Worm (Caenorhabditis elegans): Measurements from ENCODE around the gene Y73C8B.9.

DNA sequence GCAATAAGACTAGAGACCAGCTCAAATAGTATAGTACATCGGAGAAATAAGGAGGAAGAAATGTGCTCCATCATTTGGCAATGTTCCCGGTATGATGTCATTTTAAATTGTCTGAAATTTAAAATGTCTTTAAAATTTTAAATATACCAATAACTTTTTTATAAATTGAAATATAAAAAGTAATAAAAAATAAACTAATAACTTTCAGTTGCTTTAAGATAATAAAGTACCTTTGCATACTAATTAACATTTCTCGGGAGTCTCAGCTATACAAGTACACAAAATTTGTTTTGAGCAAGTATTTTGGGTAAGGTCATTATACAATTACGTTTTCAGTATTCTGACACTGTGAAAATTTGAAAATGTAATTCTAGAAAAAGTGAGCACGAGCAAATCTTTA lies 41.5 kb upstream of the Y73C8B.9 start, which contains the start of gene srab-6:
- TF ChIP-seq nhr-12 (tag; optimal IDR thresholded peaks at IDR 0.05), result no peak
- no peak for TF ChIP-seq ztf-1 (GFP tag; conservative IDR thresholded peaks at IDR 0.05)
- no peak for TF ChIP-seq unc-39 (tag; optimal IDR thresholded peaks at IDR 0.05)
- no peak for TF ChIP-seq nhr-237 (tag; optimal IDR thresholded peaks at IDR 0.05)
- TF ChIP-seq ztf-4 (tag; optimal IDR thresholded peaks at IDR 0.05), result no peak
- no peak for TF ChIP-seq nhr-25 (tag; optimal IDR thresholded peaks at IDR 0.05)
- no peak for TF ChIP-seq ceh-82 (tag; optimal IDR thresholded peaks at IDR 0.05)
- TF ChIP-seq ztf-11 (tag; optimal IDR thresholded peaks at IDR 0.05), result no peak
- TF ChIP-seq mdl-1 (tag; optimal IDR thresholded peaks at IDR 0.05), result no peak
